Worm (Caenorhabditis elegans): ENCODE measurements around the gene dpf-4.

The dpf-4 gene

DNA sequence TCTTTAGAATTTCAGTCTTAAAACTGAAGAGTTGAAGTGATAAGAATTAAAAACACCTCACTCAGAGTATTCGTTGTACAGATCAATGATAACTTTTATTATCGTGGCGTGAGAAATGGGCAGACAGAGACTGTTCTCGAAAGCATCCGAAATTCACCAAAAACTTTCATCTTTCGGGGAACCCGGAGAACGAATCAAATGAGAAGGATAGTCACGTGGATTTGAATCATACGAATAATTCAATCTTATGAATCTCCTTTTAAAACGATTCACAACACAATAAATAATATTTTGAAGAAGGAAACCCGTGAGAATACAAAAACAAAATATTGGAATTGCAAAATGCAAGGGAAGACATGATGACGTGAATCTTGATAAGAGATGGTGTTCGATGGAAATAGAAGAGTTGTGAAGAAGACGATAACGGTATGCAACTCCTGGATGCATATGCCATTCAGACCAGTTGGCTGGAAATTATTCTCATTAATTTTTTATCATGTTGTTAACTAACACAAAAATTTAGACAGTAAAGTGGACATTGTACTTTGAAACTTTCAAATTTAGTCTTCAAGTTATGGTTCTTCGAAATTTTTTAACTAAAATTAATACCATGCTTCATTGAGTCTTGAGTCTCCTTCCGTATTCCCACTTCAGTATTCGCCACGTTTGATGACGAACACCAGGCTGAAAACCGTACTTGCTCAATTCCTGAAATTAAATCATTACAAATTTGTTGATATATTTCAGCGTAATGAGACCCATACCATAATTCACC is 17.9 kb downstream of the dpf-4 start (continued):
- TF ChIP-seq nhr-19 (GFP tag; conservative IDR thresholded peaks at IDR 0.05) (peak; percentile 27), tbx-2 (tag; optimal IDR thresholded peaks at IDR 0.05) (no peak)

- TF ChIP-seq dpl-1 (GFP tag; optimal IDR thresholded peaks at IDR 0.05) (peak in 1 of 3 experiments; percentile 16), sptf-1 (tag; optimal IDR thresholded peaks at IDR 0.05) (no peak), hpl-2 (GFP tag; optimal IDR thresholded peaks at IDR 0.05) (no peak), efl-1 (optimal IDR thresholded peaks at IDR 0.05) (no peak), efl-1 (GFP tag; optimal IDR thresholded peaks at IDR 0.05 in 1 of 2) (peak in 1 of 2 experiments; percentile 82), blmp-1 (tag; optimal IDR thresholded peaks at IDR 0.05) (peak; percentile 96), hlh-4 (tag; optimal IDR thresholded peaks at IDR 0.05) (no peak), snu-23 (GFP tag; optimal IDR thresholded peaks at IDR 0.05) (no peak), lsy-2 (tag; optimal IDR thresholded peaks at IDR 0.05) (peak in 1 of 2 experiments; percentile 87), F16B12.6 (tag; optimal IDR thresholded peaks at IDR 0.05) (no peak), alr-1 (tag; optimal IDR thresholded peaks at IDR 0.05; ENCODE audit: borderline replicate concordance) (no peak)
These were observed 19.1 kb downstream of the dpf-4 start, which contains the start of the genes mig-21 and F01F1.2 for ce11 chrIII:5878215-5878614. TSS of gene mig-21 (minus strand) at chrIII:5878380. TSS of gene F01F1.2 (plus strand) at chrIII:5878554.

- TF ChIP-seq unc-86 (tag; optimal IDR thresholded peaks at IDR 0.05) (no peak), lin-15B (tag; optimal IDR thresholded peaks at IDR 0.05) (no peak), C16A3.4 (tag; optimal IDR thresholded peaks at IDR 0.05) (peak; percentile 33), alr-1 (tag; optimal IDR thresholded peaks at IDR 0.05; ENCODE audit: borderline replicate concordance) (no peak), lin-39 (tag; optimal IDR thresholded peaks at IDR 0.05) (no peak), grh-1 (GFP tag; IDR thresholded peaks at IDR 0.05) (no peak), nhr-19 (GFP tag; conservative IDR thresholded peaks at IDR 0.05) (no peak), nhr-28 (tag; optimal IDR thresholded peaks at IDR 0.05) (no peak), vab-15 (tag; optimal IDR thresholded peaks at IDR 0.05) (no peak), C34B4.2 (tag; optimal IDR thresholded peaks at IDR 0.05) (no peak), skn-1 (tag; optimal IDR thresholded peaks at IDR 0.05) (no peak), lin-13 (GFP tag; optimal IDR thresholded peaks at IDR 0.05) (no peak), nhr-77 (tag; optimal IDR thresholded peaks at IDR 0.05) (no peak), fos-1 (tag; optimal IDR thresholded peaks at IDR 0.05) (no peak), ama-1 (optimal IDR thresholded peaks at IDR 0.05) (peak; percentile 23), nhr-237 (tag; optimal IDR thresholded peaks at IDR 0.05) (no peak), xbp-1 (tag; optimal IDR thresholded peaks at IDR 0.05) (no peak), mep-1 (tag; optimal IDR thresholded peaks at IDR 0.05) (no peak), elt-2 (tag; optimal IDR thresholded peaks at IDR 0.05) (no peak), tlp-1 (tag; optimal IDR thresholded peaks at IDR 0.05) (no peak), hlh-4 (tag; optimal IDR thresholded peaks at IDR 0.05) (no peak), lin-14 (GFP tag; optimal IDR thresholded peaks at IDR 0.05) (peak; percentile 14), C04F5.9 (tag; optimal IDR thresholded peaks at IDR 0.05) (no peak), ceh-90 (tag; optimal IDR thresholded peaks at IDR 0.05) (no peak), swsn-7 (tag; optimal IDR thresholded peaks at IDR 0.05) (no peak), snu-23 (GFP tag; optimal IDR thresholded peaks at IDR 0.05) (peak; percentile 27), unc-30 (tag; optimal IDR thresholded peaks at IDR 0.05) (no peak), ztf-11 (tag; optimal IDR thresholded peaks at IDR 0.05) (no peak), dsc-1 (tag; optimal IDR thresholded peaks at IDR 0.05) (no peak), mef-2 (tag; optimal IDR thresholded peaks at IDR 0.05) (no peak), snpc-4 (tag; optimal IDR thresholded peaks at IDR 0.05) (no peak), ceh-88 (GFP tag; IDR thresholded peaks at IDR 0.05) (no peak), lsy-2 (tag; optimal IDR thresholded peaks at IDR 0.05) (peak; percentile 49 to 70), mab-9 (GFP tag; IDR thresholded peaks at IDR 0.05) (no peak), nhr-71 (tag; optimal IDR thresholded peaks at IDR 0.05) (peak; percentile 44), sox-4 (tag; optimal IDR thresholded peaks at IDR 0.05) (no peak), nhr-76 (tag; optimal IDR thresholded peaks at IDR 0.05) (no peak), ceh-82 (tag; optimal IDR thresholded peaks at IDR 0.05) (peak in 1 of 3 experiments; percentile 32), zag-1 (tag; optimal IDR thresholded peaks at IDR 0.05) (no peak), fkh-8 (tag; optimal IDR thresholded peaks at IDR 0.05) (no peak)
These were observed 20.3 kb downstream of the dpf-4 start, which contains the start of gene hpo-10 for ce11 chrIII:5879291-5879968. TSS of gene hpo-10 (plus strand) at chrIII:5879489.

Measured in whole organism, L1 larva.